Fruit fly (Drosophila melanogaster) whole organism, pupa: ENCODE results near the gene NimB1.
A peak's percentile ranks its signal among the peaks of the same experiment; 100 is the strongest.

ENCODE experiments used
- CG10348 ChIP-seq: fragments of 200-800 bp; sonication (Bioruptor generic); IDR thresholded peaks from 2 replicates; pipeline ENCODE4 v1.3.6; 2022; ENCODE audit warnings: missing biosample characterization, missing genetic modification characterization
- CG12605 ChIP-seq: fragments of 200-800 bp; sonication (Bioruptor generic); IDR thresholded peaks from 2 replicates; pipeline ENCODE4 v1.3.6; 2022; ENCODE audit warnings: missing biosample characterization, missing genetic modification characterization
- CG13204 ChIP-seq: fragments of 200-800 bp; sonication (Bioruptor generic); optimal IDR thresholded peaks from 2 replicates; lab custom pipeline; 2018; ENCODE audit warnings: missing biosample characterization, mild to moderate bottlenecking, missing genetic modification characterization, moderate library complexity
- CG14655 ChIP-seq: fragments of 200-800 bp; sonication (Bioruptor generic); optimal IDR thresholded peaks from 3 replicates; lab custom pipeline; 2017; ENCODE audit warnings: mild to moderate bottlenecking, missing biosample characterization, missing genetic modification reagents, missing genetic modification characterization
- CG15710 ChIP-seq: fragments of 200-800 bp; sonication (Bioruptor generic); optimal IDR thresholded peaks from 2 replicates; lab custom pipeline; 2018; ENCODE audit warnings: missing biosample characterization, mild to moderate bottlenecking, missing genetic modification characterization, moderate library complexity
- CG17806 ChIP-seq: fragments of 200-800 bp; sonication (Bioruptor generic); optimal IDR thresholded peaks from 2 replicates; lab custom pipeline; 2018; ENCODE audit warnings: missing biosample characterization, mild to moderate bottlenecking, missing genetic modification characterization, moderate library complexity
- CG32121 ChIP-seq: fragments of 200-800 bp; sonication (Bioruptor generic); IDR thresholded peaks from 2 replicates; pipeline ENCODE4 v1.3.6; 2022; ENCODE audit warnings: missing biosample characterization, missing genetic modification characterization
- CG34367 ChIP-seq: fragments of 200-800 bp; sonication (Bioruptor generic); optimal IDR thresholded peaks from 2 replicates; lab custom pipeline; 2018; ENCODE audit warnings: missing biosample characterization, mild to moderate bottlenecking, missing genetic modification characterization
- CG4496 ChIP-seq: fragments of 200-800 bp; sonication (Bioruptor generic); IDR thresholded peaks from 3 replicates; pipeline ENCODE4 v1.3.6; 2022; ENCODE audit warnings: missing biosample characterization, missing genetic modification characterization
- CG8159 ChIP-seq: fragments of 200-800 bp; sonication (Bioruptor generic); optimal IDR thresholded peaks from 3 replicates; lab custom pipeline; 2018; ENCODE audit warnings: missing biosample characterization, mild to moderate bottlenecking, missing genetic modification characterization, moderate library complexity
- CG8301 ChIP-seq: fragments of 200-800 bp; sonication (Bioruptor generic); optimal IDR thresholded peaks from 2 replicates; lab custom pipeline; 2018; ENCODE audit warnings: missing biosample characterization, mild to moderate bottlenecking, missing genetic modification characterization
- CG9948 ChIP-seq: fragments of 200-800 bp; sonication (Bioruptor generic); optimal IDR thresholded peaks from 2 replicates; lab custom pipeline; 2018; ENCODE audit warnings: missing biosample characterization, mild to moderate bottlenecking, missing genetic modification characterization, moderate library complexity
- D1 ChIP-seq: fragments of 200-800 bp; sonication (Bioruptor generic); optimal IDR thresholded peaks from 2 replicates; lab custom pipeline; 2018; ENCODE audit warnings: missing biosample characterization, mild to moderate bottlenecking, missing genetic modification characterization, moderate library complexity
- EcR ChIP-seq: fragments of 200-800 bp; sonication (Bioruptor generic); optimal IDR thresholded peaks from 3 replicates; lab custom pipeline; 2019; ENCODE audit warnings: missing biosample characterization, missing genetic modification characterization, mild to moderate bottlenecking, moderate library complexity, missing genetic modification reagents
- Ets98B ChIP-seq: fragments of 200-800 bp; sonication (Bioruptor generic); IDR thresholded peaks from 2 replicates; pipeline ENCODE4 v1.3.6; 2022; ENCODE audit warnings: missing biosample characterization, missing genetic modification characterization
- Pif1A ChIP-seq: fragments of 200-800 bp; sonication (Bioruptor generic); optimal IDR thresholded peaks from 3 replicates; lab custom pipeline; 2016; ENCODE audit warnings: missing biosample characterization, missing genetic modification characterization
- Pif1B ChIP-seq: fragments of 200-800 bp; sonication (Bioruptor generic); optimal IDR thresholded peaks from 3 replicates; lab custom pipeline; 2016; ENCODE audit warnings: missing biosample characterization, missing genetic modification characterization
- Snoo ChIP-seq: fragments of 200-800 bp; sonication (Bioruptor generic); optimal IDR thresholded peaks from 3 replicates; lab custom pipeline; 2017; ENCODE audit warnings: missing biosample characterization, mild to moderate bottlenecking, missing genetic modification characterization, inconsistent platforms
- fd96Ca ChIP-seq: fragments of 200-800 bp; sonication (Bioruptor generic); IDR thresholded peaks from 3 replicates; pipeline ENCODE4 v1.3.6; 2022; ENCODE audit warnings: missing biosample characterization, missing genetic modification characterization
- gl ChIP-seq: fragments of 200-800 bp; sonication (Bioruptor generic); optimal IDR thresholded peaks from 2 replicates; lab custom pipeline; 2018; ENCODE audit warnings: missing biosample characterization, mild to moderate bottlenecking, missing genetic modification characterization
- rn ChIP-seq: fragments of 200-800 bp; sonication (Bioruptor generic); IDR thresholded peaks from 2 replicates; pipeline ENCODE4 v1.3.6; 2022; ENCODE audit warnings: missing biosample characterization, missing genetic modification characterization

NimB1 gene

DNA sequence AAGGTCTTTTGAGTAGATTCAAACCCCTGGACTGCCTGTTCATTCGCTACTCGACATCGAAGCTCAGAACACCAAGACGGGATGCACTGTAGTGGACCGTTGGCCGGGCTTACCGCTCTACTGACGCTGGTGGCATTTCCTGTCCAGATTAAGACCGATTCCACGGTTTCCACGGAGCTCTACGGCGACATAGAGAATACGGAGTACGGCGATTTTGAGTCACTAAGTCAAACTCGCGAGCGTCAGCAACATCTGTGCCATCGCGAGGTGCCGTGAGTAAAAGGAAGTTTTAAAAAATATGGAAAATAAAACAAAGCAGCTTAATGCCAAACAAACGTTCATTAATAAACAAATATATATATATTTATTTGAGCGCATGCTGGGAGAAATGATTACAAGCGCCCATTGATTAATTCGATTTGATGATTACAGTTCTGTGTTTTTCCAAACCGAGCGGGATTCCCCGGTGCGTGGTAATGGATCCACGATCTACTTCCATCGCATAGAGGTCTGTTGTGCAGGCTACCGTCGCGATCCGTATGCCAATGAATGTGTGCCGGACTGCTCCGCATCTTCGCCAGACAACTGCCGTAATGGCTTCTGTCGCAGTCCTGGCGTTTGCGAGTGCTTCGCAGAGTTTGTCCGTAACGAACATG lies at the start of gene NimB1:
Gene NimB1 (plus strand): TSS at position 41 of the 656 bp plus-strand sequence.
- TF ChIP-seq CG4496 (GFP tag; lab: Robert Waterston, UW) (no peak), CG10348 (GFP tag; lab: Robert Waterston, UW) (no peak), CG12605 (GFP tag; lab: Robert Waterston, UW) (no peak), D1 (tag; lab: Kevin White, UChicago) (no peak), CG15710 (no peak), EcR (GFP tag; lab: Kevin White, UChicago) (no peak), CG34367 (no peak), CG17806 (no peak), CG8301 (tag; lab: Kevin White, UChicago) (no peak), CG13204 (no peak), Pif1A (GFP tag; lab: Kevin White, UChicago) (no peak)
- TF ChIP-seq, all 21 proteins: peak for 0

DNA sequence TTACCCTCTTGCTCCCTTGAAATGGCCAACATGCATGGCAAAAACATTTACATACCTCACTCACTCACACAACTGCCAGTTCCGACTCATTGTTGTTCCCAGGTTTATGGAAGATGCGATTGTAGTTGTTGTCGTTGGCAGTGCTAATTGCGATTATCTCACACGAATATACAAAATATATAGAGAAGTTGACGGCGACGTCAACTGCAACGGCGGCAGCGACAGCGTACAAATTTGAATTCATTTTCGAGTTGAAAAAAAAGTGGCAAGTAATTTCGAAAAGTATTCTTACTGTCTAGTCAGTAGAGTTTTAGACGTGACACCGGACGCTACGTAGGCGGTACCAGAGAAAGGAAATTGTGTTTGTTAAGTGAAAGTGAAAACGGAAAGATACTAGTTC lies 48.9 kb upstream of the NimB1 start, which contains the start of gene Ance-3:
Gene Ance-3 (plus strand): TSS at position 301 of the 400 bp plus-strand sequence.
- no peak for TF ChIP-seq EcR (GFP tag; lab: Kevin White, UChicago)
- TF ChIP-seq CG15710: no peak
- no peak for TF ChIP-seq CG9948
- TF ChIP-seq CG12605 (GFP tag; lab: Robert Waterston, UW): no peak
- TF ChIP-seq rn (GFP tag; lab: Robert Waterston, UW): no peak
- TF ChIP-seq CG17806: no peak
- no peak for TF ChIP-seq CG34367
- TF ChIP-seq fd96Ca (GFP tag; lab: Robert Waterston, UW): no peak
- no peak for TF ChIP-seq Snoo
- TF ChIP-seq CG32121 (GFP tag; lab: Robert Waterston, UW): no peak
- no peak for TF ChIP-seq CG13204

DNA sequence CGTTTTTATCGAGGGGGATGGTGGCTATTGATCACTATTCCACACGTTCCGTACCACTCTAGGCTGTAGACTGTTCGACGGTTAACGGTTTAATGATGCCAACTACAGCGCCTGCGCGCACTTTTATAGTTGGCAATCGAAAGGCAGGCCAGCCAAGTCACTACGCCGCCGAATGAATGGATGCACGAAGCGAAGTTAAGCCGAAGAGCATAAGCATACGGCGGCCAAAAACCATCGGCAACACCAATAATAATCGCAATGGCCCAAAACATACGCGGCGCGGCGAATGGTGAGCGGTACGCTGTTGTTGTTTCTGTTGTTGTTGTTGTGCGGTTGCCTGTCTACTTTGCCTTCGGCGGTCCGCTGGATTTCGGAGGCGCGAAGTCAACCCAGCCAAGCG lies 39.9 kb upstream of the NimB1 start, which contains the start of gene Vajk1:
Gene Vajk1 (minus strand): TSS at position 101 of the 400 bp plus-strand sequence.
- TF ChIP-seq CG13204 (peak; percentile 67), CG15710 (no peak)

DNA sequence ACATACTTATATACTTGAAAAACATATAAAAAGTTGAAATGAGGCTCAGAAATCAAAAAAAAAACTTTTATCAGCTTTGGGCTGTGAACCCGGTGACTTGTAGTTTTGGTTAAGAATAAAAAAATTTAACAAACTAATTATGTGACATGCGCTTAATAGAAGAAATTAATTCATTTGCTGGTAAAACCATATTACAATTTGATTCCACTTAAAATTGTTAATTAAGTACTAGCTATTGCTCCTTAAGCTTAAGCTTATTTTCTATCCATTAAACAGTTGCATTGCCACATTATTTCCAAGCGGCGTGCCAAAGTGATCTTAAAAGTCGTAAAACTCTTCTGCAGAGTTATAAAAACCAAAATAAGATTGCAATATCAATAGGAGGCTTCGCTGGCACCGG lies 39.3 kb upstream of the NimB1 start:
- TF ChIP-seq gl (tag; lab: Kevin White, UChicago): no peak
- TF ChIP-seq CG14655: peak; percentile 20
- TF ChIP-seq CG10348 (GFP tag; lab: Robert Waterston, UW): no peak

DNA sequence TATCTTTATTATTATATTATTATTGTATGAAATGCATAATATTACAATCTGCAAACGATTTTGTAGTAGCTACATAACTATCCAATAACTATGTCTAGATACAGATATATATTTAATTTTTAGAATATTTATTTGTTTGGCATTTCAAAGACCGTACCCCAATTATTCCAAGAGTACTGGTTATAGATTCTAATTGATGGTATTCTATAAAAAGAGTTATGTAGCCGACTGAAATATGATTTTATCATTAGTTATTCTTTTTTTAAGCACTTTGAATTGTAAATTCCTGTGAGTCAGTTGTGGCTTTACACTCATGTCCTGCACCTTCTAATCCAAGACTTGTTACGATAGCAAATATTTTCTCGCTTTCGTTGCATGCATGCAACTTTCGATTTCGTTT lies 37.6 kb upstream of the NimB1 start:
- TF ChIP-seq CG14655 (peak; percentile 49), CG4496 (GFP tag; lab: Robert Waterston, UW) (peak; percentile 21; the same call in 1 of the 3 replicates), CG8301 (tag; lab: Kevin White, UChicago) (peak; percentile 1), CG15710 (no peak)

DNA sequence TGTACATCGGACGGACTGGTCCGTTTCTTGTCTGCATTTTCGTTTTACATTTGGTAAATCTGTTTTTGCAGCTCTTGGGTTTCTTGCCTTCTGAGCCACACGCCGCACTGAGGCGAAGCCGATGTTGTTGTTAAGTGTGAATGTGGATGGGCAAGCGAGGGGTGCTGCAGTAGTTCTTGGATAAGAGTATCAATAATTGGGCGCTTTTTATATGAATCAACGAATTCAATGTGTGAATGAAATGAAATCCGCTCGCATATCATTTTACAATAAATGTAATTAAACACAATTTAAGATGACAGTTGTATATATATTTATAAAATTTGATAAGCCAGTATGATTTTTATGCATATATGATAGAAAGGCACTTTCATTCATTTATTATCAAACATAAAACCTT lies 34.8 kb upstream of the NimB1 start:
- TF ChIP-seq CG14655 (peak; percentile 30), rn (GFP tag; lab: Robert Waterston, UW) (peak; percentile 34; the same call in 1 of the 2 replicates), CG12605 (GFP tag; lab: Robert Waterston, UW) (no peak), CG17806 (no peak), CG4496 (GFP tag; lab: Robert Waterston, UW) (peak; percentile 15; the same call in 1 of the 3 replicates), CG32121 (GFP tag; lab: Robert Waterston, UW) (0 out of 2 replicates have a peak, but pooled peaks have one; percentile 16), CG9948 (no peak)

DNA sequence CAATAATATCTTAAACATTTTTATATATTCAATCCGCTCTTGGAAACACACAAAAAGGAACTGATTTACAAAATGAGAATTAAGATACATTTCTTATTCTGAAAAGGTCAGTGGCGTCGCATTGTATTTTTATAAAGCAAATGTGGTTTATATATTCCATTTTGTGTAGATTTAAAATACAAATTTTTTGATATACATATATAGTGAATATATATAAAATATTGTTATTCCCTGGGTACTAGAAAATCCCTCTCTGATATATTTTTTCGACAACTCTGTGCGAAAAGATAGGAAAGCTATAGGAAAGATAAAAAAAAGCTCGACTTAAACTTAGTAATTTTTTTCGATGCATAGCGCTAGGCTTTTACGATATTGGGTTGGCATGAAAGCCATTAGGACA lies 32.0 kb upstream of the NimB1 start, which contains the start of gene CG42711:
Gene CG42711 (minus strand): TSS at position 45 of the 400 bp plus-strand sequence.
- TF ChIP-seq Snoo: no peak
- TF ChIP-seq CG8159: peak; percentile 52
- peak; percentile 63; the same call in 2 of the 3 replicates for TF ChIP-seq CG4496 (GFP tag; lab: Robert Waterston, UW)
- TF ChIP-seq CG32121 (GFP tag; lab: Robert Waterston, UW): peak; percentile 71
- TF ChIP-seq CG8301 (tag; lab: Kevin White, UChicago): no peak
- peak; percentile 45; the same call in 1 of the 2 replicates for TF ChIP-seq CG12605 (GFP tag; lab: Robert Waterston, UW)
- peak; percentile 75; the same call in 1 of the 2 replicates for TF ChIP-seq Ets98B (GFP tag; lab: Robert Waterston, UW)

DNA sequence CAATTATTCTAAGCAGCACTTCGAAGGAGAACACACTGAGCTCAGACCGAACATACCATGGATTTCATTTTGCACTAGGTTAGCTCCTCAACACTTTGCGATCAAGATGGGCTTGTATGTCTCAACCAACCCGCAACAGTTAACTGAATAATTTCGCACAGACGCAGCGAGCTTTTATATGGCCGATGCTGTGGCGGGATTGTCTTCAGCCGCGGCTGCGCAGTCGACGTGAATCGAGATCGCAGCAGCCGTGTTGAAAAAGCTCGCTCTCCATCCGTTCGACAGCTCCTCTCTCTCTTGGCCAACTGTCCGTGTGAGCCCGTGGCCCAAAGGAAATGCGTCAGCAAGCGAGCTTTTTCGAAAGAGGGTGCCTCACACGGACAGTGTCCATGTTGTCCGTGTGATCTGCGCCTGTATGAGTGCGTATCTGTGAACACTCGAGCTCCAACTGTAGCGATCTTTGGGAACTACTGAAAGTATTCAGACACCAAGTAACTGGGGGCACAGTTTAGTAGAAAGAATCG lies 28.7 kb upstream of the NimB1 start, which contains the start of gene Vajk2:
Gene Vajk2 (minus strand): TSS at position 151 of the 524 bp plus-strand sequence.
- TF ChIP-seq Pif1B (GFP tag; lab: Kevin White, UChicago) (no peak), CG8159 (no peak), EcR (GFP tag; lab: Kevin White, UChicago) (no peak), CG15710 (no peak), CG4496 (GFP tag; lab: Robert Waterston, UW) (peak; percentile 84), Ets98B (GFP tag; lab: Robert Waterston, UW) (peak; percentile 6; the same call in 1 of the 2 replicates), Snoo (no peak), CG8301 (tag; lab: Kevin White, UChicago) (no peak), CG17806 (no peak)
